Worm (Caenorhabditis elegans): Measurements from ENCODE around the gene F47B8.4.
A peak's percentile ranks its signal among the peaks of the same experiment; 100 is the strongest.
"Not testable (repeated sequence)": the region's sequence is repeated elsewhere in the genome, so short reads cannot be mapped to it uniquely, and the experiment has no call there.

The F47B8.4 gene

DNA sequence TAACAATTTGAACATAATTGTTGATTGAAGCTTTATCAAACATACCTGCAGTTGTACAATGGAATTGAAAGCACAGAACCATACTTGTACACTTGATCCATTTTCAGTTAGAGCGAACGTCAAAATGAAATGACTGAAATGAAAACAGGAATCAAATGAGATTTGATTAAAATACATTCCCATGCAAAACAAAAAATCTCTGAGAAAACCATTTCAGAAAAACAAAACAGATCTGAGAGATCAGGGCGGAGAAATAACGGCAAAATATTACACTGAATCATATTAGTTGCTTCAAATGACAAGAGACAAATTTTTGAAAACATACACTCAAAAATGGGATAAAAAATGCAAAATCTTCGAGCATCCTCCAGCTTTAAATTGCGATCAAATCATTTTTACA lies 44.7 kb downstream of the F47B8.4 start, which contains the start of gene srt-33:
TSS of gene srt-33 (minus strand) at position 101 of the 400 bp plus-strand sequence.
- TF ChIP-seq mab-5 (tag; optimal IDR thresholded peaks at IDR 0.05) (no peak), ztf-11 (tag; optimal IDR thresholded peaks at IDR 0.05) (no peak), nhr-11 (tag; optimal IDR thresholded peaks at IDR 0.05) (no peak), lin-13 (GFP tag; optimal IDR thresholded peaks at IDR 0.05) (no peak), ztf-4 (tag; optimal IDR thresholded peaks at IDR 0.05) (no peak), dmd-4 (tag; optimal IDR thresholded peaks at IDR 0.05) (no peak), nhr-129 (tag; optimal IDR thresholded peaks at IDR 0.05) (no peak), Y55F3AM.14 (GFP tag; optimal IDR thresholded peaks at IDR 0.05) (no peak)

DNA sequence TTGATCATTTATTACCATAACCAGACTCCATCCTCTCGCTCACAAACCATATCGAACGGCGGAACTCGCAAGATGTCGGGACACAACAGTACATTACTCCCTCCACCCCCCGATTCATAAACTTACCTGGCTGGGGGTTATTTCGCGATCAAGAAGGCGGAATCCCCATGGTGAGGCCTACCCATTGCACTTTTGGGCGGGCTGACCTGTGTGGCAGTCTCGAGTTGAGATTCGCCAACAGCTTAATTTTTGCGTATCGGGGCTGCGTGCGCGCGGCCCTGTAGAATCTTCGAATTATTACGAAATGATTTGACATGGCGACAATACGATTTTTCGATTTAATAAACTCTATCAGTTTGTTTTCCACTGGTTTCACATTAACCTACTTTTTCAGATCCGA lies 47.0 kb downstream of the F47B8.4 start:
- TF ChIP-seq snpc-4 (tag; optimal IDR thresholded peaks at IDR 0.05) = peak; percentile 38

DNA sequence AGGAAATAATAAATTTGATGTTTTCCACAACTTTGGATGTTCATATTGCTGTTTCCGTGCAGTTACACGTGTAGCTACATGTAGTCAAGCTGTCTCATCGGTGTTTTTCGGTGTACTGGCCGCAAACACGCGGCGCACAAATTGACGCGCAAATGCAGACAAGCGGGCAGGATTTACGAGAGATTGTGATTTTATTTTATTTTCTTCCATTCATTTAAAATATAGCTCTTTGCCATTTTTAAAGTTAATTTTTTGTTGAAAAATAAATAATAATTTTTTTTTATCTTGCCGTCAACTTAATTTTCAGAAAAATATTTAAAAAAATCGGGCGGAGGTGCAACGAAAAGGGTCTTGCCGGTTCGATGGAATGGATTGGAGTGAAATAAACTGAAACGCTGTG lies 50.2 kb downstream of the F47B8.4 start, which contains the start of gene F40G12.7:
TSS of gene F40G12.7 (plus strand) at position 301 of the 400 bp plus-strand sequence.
- TF ChIP-seq ztf-1 (GFP tag; conservative IDR thresholded peaks at IDR 0.05); sma-9 (GFP tag; optimal IDR thresholded peaks at IDR 0.05); sma-9 (tag; optimal IDR thresholded peaks at IDR 0.05); nhr-21 (tag; optimal IDR thresholded peaks at IDR 0.05): not testable (repeated sequence)
